Worm (Caenorhabditis elegans): ENCODE results near the gene blos-8.

DNA sequence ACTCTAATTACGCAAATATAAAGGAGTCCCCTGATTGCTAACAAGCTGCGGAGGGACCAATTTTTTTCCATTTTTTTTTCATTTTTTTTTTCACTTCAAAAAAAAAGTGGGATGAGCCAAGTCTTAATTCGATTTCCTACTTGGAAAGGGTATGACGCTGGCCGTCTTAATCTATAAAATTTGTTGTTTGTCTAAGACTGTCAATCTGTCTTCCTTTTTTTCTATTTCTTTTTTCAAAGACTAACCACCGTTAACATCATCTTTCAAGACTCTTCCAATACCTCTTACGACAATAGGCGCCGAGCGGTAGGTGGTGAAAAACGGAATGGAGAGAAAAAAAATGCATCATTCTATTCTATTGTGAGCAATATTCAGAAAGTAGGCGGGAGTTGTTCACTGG lies 34.1 kb upstream of the blos-8 start:
- no peak for TF ChIP-seq tbx-37 (GFP tag; conservative IDR thresholded peaks at IDR 0.05)
- TF ChIP-seq sea-1 (GFP tag; conservative IDR thresholded peaks at IDR 0.05), result no peak
- TF ChIP-seq ceh-13 (GFP tag; optimal IDR thresholded peaks at IDR 0.05), result no peak
- no peak for TF ChIP-seq hmg-4 (GFP tag; optimal IDR thresholded peaks at IDR 0.05)
- no peak for TF ChIP-seq flt-1 (GFP tag; IDR thresholded peaks at IDR 0.05)
- no peak for TF ChIP-seq scrt-1 (GFP tag; IDR thresholded peaks at IDR 0.05)
- no peak for TF ChIP-seq ceh-36 (tag; optimal IDR thresholded peaks at IDR 0.05)
- TF ChIP-seq ama-1 (optimal IDR thresholded peaks at IDR 0.05), result no peak
- TF ChIP-seq pes-1 (GFP tag; IDR thresholded peaks at IDR 0.05), result no peak
- TF ChIP-seq tbx-11 (GFP tag; IDR thresholded peaks at IDR 0.05), result no peak
- no peak for TF ChIP-seq hnd-1 (tag; optimal IDR thresholded peaks at IDR 0.05)
- no peak for TF ChIP-seq aly-1 (tag; optimal IDR thresholded peaks at IDR 0.05)

Data from whole organism, early embryonic.